Fruit fly (Drosophila melanogaster) whole organism, pupa: ENCODE results near the gene trk.

Experiments used
- CG15710 ChIP-seq: fragments of 200-800 bp; sonication (Bioruptor generic); optimal IDR thresholded peaks from 2 replicates; lab custom pipeline; 2018; ENCODE audit warnings: missing biosample characterization, mild to moderate bottlenecking, missing genetic modification characterization, moderate library complexity
- D1 ChIP-seq: fragments of 200-800 bp; sonication (Bioruptor generic); optimal IDR thresholded peaks from 2 replicates; lab custom pipeline; 2018; ENCODE audit warnings: missing biosample characterization, mild to moderate bottlenecking, missing genetic modification characterization, moderate library complexity
- Ets98B ChIP-seq: fragments of 200-800 bp; sonication (Bioruptor generic); IDR thresholded peaks from 2 replicates; pipeline ENCODE4 v1.3.6; 2022; ENCODE audit warnings: missing biosample characterization, missing genetic modification characterization
- Snoo ChIP-seq: fragments of 200-800 bp; sonication (Bioruptor generic); optimal IDR thresholded peaks from 3 replicates; lab custom pipeline; 2017; ENCODE audit warnings: missing biosample characterization, mild to moderate bottlenecking, missing genetic modification characterization, inconsistent platforms

DNA sequence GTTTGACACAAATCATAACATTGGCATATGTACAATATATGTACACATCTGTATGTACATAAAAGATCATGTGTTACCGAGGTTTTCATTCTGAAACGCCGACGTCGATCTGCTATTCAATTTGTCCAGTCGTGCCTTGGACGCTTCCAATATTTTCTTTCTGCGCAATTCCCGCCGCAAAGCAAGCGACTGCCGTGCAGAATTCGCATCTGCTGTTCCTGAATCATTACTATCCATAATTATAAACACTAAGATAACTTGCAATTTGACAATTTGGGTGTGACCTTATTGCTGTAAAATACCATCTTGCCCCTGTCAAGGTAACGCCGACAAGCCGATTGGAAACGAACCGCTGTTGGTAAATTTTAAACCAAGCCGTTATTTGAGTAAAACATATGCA is 39.7 kb upstream of the trk start:
- TF ChIP-seq CG15710 (tag; lab: Kevin White, UChicago) (no peak), D1 (tag; lab: Kevin White, UChicago) (no peak), Snoo (no peak), Ets98B (GFP tag; lab: Robert Waterston, UW) (no peak)
